Worm (Caenorhabditis elegans): ENCODE measurements around the gene let-23.

let-23 gene

DNA sequence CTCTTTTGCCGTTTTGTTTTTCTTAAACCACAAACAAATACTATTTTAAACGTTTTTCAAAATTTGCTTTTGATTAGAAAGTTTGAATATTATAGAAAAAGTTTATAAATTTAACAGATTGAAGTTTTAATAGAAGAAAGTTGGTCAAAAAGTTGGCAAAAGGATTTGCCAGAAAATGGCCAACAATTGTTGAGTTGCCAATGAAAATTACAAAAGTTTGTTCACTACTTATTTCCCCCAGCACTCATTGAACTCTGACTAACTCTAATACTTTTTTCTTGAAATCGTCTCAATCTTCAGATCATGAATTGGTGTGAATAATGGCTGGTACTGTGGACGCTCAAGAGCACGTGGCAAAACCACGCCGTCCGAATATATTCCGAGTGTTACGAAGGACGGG, 12.8 kb downstream of the let-23 start, which contains the start of gene ZK1067.4:
Gene ZK1067.4, plus strand, starts transcription at position 301 of the 400 bp plus-strand sequence.
- TF ChIP-seq med-1 (GFP tag; optimal IDR thresholded peaks at IDR 0.05; ENCODE audit: insufficient read depth): no peak

ce11 chrII:9211684-9212083, 14.4 kb downstream of the let-23 start:
- no peak for TF ChIP-seq T22C8.4 (GFP tag; IDR thresholded peaks at IDR 0.05)
- TF ChIP-seq tab-1 (GFP tag; IDR thresholded peaks at IDR 0.05): no peak

DNA sequence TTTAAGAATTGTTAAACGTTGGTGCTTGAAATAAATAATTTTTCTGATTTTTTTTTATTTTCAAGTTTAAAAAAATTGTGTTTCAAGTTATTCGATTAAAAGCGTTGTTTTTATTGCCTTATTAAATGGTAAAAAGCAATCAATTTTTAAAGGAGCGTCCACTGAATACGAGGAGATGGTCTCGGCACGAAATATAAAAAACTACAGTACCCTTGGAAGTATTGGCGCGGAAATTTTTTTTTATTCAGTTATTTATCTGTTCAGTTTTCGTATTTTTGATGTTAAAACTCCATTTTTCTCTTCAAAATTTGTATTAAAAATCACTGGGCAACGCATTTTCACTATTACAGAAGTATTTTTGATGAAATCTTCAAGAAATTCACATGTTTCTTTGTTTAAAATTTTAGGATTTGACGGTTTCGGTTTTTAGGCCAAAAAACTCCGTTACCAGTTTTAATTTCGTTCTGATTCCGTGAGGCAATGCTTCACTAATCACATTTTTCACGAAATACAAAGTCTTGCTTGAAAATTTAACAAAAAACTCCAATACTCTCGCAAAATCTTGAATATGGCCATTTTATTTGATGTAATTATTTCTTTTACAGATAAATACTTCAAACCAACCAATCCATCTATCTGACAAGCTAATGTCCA, 15.9 kb downstream of the let-23 start, which contains the start of gene znfx-1:
Gene znfx-1, plus strand, starts transcription at position 604 of the 654 bp plus-strand sequence.
- TF ChIP-seq flt-1 (GFP tag; IDR thresholded peaks at IDR 0.05) (no peak), med-1 (GFP tag; optimal IDR thresholded peaks at IDR 0.05; ENCODE audit: insufficient read depth) (no peak)

- no peak for TF ChIP-seq T22C8.4 (GFP tag; IDR thresholded peaks at IDR 0.05)
- no peak for TF ChIP-seq cog-1 (tag; optimal IDR thresholded peaks at IDR 0.05)
- no peak for TF ChIP-seq med-1 (GFP tag; optimal IDR thresholded peaks at IDR 0.05; ENCODE audit: insufficient read depth)
Observed at ce11 chrII:9222969-9223368, 25.7 kb downstream of the let-23 start, which contains the start of gene ZK1067.3. Gene ZK1067.3 (plus strand): TSS chrII:9223269.

DNA sequence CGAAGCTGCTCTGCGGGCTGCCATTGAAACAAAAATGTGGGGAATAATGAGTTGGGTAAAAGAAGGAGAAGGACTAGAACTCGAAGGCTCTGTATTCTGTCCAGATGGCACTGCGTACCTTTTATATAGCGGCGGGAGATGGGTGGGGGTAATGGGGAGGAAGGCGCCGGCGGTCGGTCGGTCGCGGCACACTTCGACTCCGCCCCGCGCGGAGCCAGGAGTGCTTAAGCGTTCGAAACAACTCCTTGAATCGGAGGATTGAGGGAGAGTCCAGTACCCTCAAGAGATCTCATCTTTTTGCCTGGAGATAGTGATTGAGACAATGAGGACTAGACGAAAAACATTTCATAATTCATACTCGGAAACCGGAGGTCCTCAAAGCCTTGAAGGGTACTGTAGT, 29.8 kb downstream of the let-23 start, which contains the start of gene abu-14:
Gene abu-14, minus strand, starts transcription at position 81 of the 400 bp plus-strand sequence.
- TF ChIP-seq med-1 (GFP tag; optimal IDR thresholded peaks at IDR 0.05; ENCODE audit: insufficient read depth) (no peak), cog-1 (tag; optimal IDR thresholded peaks at IDR 0.05) (no peak), ztf-23 (GFP tag; IDR thresholded peaks at IDR 0.05) (no peak), T22C8.4 (GFP tag; IDR thresholded peaks at IDR 0.05) (no peak), ref-1 (GFP tag; conservative IDR thresholded peaks at IDR 0.05) (no peak), klf-2 (GFP tag; conservative IDR thresholded peaks at IDR 0.05) (no peak), ztf-29 (GFP tag; IDR thresholded peaks at IDR 0.05) (no peak), flt-1 (GFP tag; IDR thresholded peaks at IDR 0.05) (no peak), tab-1 (GFP tag; IDR thresholded peaks at IDR 0.05) (no peak)

DNA sequence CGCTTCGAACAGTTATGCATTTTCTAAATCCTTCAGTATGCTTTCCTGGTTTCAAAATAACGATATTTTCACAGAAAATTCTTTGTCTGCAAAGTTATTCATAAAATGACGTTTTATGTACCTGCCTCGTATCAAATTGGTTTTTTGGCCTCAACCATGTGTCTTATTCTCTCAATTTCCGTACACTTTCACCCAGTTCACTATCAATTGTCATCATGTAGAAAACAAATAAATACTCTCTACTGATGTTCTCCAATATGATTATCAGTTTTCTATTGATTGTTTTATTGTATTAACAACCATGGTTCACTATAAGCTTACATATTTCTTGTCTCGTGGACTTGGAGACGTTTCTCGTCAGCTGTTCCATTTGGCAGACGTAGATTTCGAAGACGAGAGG, 33.9 kb downstream of the let-23 start, which contains the start of gene gst-13:
Gene gst-13, plus strand, starts transcription at position 218 of the 400 bp plus-strand sequence.
- no peak for TF ChIP-seq cog-1 (tag; optimal IDR thresholded peaks at IDR 0.05)
- no peak for TF ChIP-seq ztf-29 (GFP tag; IDR thresholded peaks at IDR 0.05)
- TF ChIP-seq flt-1 (GFP tag; IDR thresholded peaks at IDR 0.05): no peak
- no peak for TF ChIP-seq ztf-23 (GFP tag; IDR thresholded peaks at IDR 0.05)

ce11 chrII:9232493-9232892, 35.2 kb downstream of the let-23 start:
- no peak for TF ChIP-seq cog-1 (tag; optimal IDR thresholded peaks at IDR 0.05)
- no peak for TF ChIP-seq med-1 (GFP tag; optimal IDR thresholded peaks at IDR 0.05; ENCODE audit: insufficient read depth)
- TF ChIP-seq flt-1 (GFP tag; IDR thresholded peaks at IDR 0.05): no peak
- TF ChIP-seq ztf-29 (GFP tag; IDR thresholded peaks at IDR 0.05): no peak
- no peak for TF ChIP-seq ztf-23 (GFP tag; IDR thresholded peaks at IDR 0.05)
- no peak for TF ChIP-seq klf-2 (GFP tag; conservative IDR thresholded peaks at IDR 0.05)
- no peak for TF ChIP-seq tab-1 (GFP tag; IDR thresholded peaks at IDR 0.05)
- no peak for TF ChIP-seq ref-1 (GFP tag; conservative IDR thresholded peaks at IDR 0.05)
- no peak for TF ChIP-seq T22C8.4 (GFP tag; IDR thresholded peaks at IDR 0.05)

- no peak for TF ChIP-seq med-1 (GFP tag; optimal IDR thresholded peaks at IDR 0.05; ENCODE audit: insufficient read depth)
- no peak for TF ChIP-seq klf-2 (GFP tag; conservative IDR thresholded peaks at IDR 0.05)
- TF ChIP-seq cog-1 (tag; optimal IDR thresholded peaks at IDR 0.05): no peak
- TF ChIP-seq ref-1 (GFP tag; conservative IDR thresholded peaks at IDR 0.05): no peak
- no peak for TF ChIP-seq tab-1 (GFP tag; IDR thresholded peaks at IDR 0.05)
- TF ChIP-seq T22C8.4 (GFP tag; IDR thresholded peaks at IDR 0.05): no peak
- no peak for TF ChIP-seq flt-1 (GFP tag; IDR thresholded peaks at IDR 0.05)
- TF ChIP-seq ztf-29 (GFP tag; IDR thresholded peaks at IDR 0.05): no peak
- no peak for TF ChIP-seq ztf-23 (GFP tag; IDR thresholded peaks at IDR 0.05)
Observed at ce11 chrII:9232923-9233322, 35.6 kb downstream of the let-23 start, which contains the start of gene T26C5.2. Gene T26C5.2 (plus strand): TSS chrII:9233223.

- TF ChIP-seq tab-1 (GFP tag; IDR thresholded peaks at IDR 0.05): no peak
- TF ChIP-seq ztf-23 (GFP tag; IDR thresholded peaks at IDR 0.05): no peak
- TF ChIP-seq T22C8.4 (GFP tag; IDR thresholded peaks at IDR 0.05): no peak
Observed at ce11 chrII:9233813-9234212, 36.5 kb downstream of the let-23 start.

DNA sequence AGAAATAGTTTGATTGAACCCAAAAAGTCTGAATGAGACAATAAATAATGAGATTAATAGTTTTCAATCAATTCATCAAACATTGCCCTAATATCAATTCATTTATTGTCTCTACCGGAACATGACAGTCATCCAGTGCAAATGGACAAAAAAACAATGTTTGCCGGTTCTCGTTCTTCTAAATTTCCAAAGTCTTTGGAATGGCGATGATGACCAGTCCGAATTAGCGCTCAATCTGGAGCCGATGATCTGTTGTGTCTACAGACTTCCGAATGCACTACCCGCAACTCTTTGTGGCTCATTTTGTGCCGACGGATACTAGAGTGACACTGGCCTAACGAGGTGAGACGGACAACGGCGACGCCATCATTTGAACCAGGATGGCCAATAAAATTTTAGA, 39.0 kb downstream of the let-23 start, which contains the start of gene T26C5.3:
Gene T26C5.3, plus strand, starts transcription at position 301 of the 400 bp plus-strand sequence.
- TF ChIP-seq klf-2 (GFP tag; conservative IDR thresholded peaks at IDR 0.05) (no peak), med-1 (GFP tag; optimal IDR thresholded peaks at IDR 0.05; ENCODE audit: insufficient read depth) (no peak)

ce11 chrII:9236972-9237371, 39.7 kb downstream of the let-23 start:
- TF ChIP-seq med-1 (GFP tag; optimal IDR thresholded peaks at IDR 0.05; ENCODE audit: insufficient read depth): no peak
- TF ChIP-seq T22C8.4 (GFP tag; IDR thresholded peaks at IDR 0.05): no peak
- TF ChIP-seq cog-1 (tag; optimal IDR thresholded peaks at IDR 0.05): no peak
- no peak for TF ChIP-seq tab-1 (GFP tag; IDR thresholded peaks at IDR 0.05)
- no peak for TF ChIP-seq ztf-23 (GFP tag; IDR thresholded peaks at IDR 0.05)
- no peak for TF ChIP-seq ztf-29 (GFP tag; IDR thresholded peaks at IDR 0.05)
- TF ChIP-seq ref-1 (GFP tag; conservative IDR thresholded peaks at IDR 0.05): no peak
- TF ChIP-seq klf-2 (GFP tag; conservative IDR thresholded peaks at IDR 0.05): no peak
- no peak for TF ChIP-seq flt-1 (GFP tag; IDR thresholded peaks at IDR 0.05)
